Worm (Caenorhabditis elegans): Measurements from ENCODE around the gene R04D3.2.
A peak's percentile ranks its signal among the peaks of the same experiment; 100 is the strongest.

The R04D3.2 gene

ce11 chrX:13328868-13329267 is 42.4 kb upstream of the R04D3.2 start (continued):
- TF ChIP-seq ztf-11 (tag; optimal IDR thresholded peaks at IDR 0.05) = no peak
- TF ChIP-seq mdl-1 (tag; optimal IDR thresholded peaks at IDR 0.05) = peak; percentile 20 to 76
- no peak for TF ChIP-seq elt-3 (tag; optimal IDR thresholded peaks at IDR 0.05)
- TF ChIP-seq unc-62 (GFP tag; optimal IDR thresholded peaks at IDR 0.05) = no peak
- no peak for TF ChIP-seq ama-1 (optimal IDR thresholded peaks at IDR 0.05)
- TF ChIP-seq ztf-1 (GFP tag; conservative IDR thresholded peaks at IDR 0.05) = no peak
- TF ChIP-seq sma-9 (GFP tag; optimal IDR thresholded peaks at IDR 0.05) = peak; percentile 89
- no peak for TF ChIP-seq sma-9 (tag; optimal IDR thresholded peaks at IDR 0.05)
- TF ChIP-seq nhr-12 (tag; optimal IDR thresholded peaks at IDR 0.05) = no peak
- no peak for TF ChIP-seq mbf-1 (tag; optimal IDR thresholded peaks at IDR 0.05)
- no peak for TF ChIP-seq peb-1 (tag; optimal IDR thresholded peaks at IDR 0.05)
- peak; percentile 94 for TF ChIP-seq nhr-129 (tag; optimal IDR thresholded peaks at IDR 0.05)
- TF ChIP-seq elt-1 (tag; optimal IDR thresholded peaks at IDR 0.05) = no peak
- TF ChIP-seq ceh-16 (tag; optimal IDR thresholded peaks at IDR 0.05) = no peak
- peak; percentile 80 for TF ChIP-seq sem-4 (tag; optimal IDR thresholded peaks at IDR 0.05)
- peak; percentile 83 for TF ChIP-seq nhr-25 (tag; optimal IDR thresholded peaks at IDR 0.05)

ce11 chrX:13328034-13328433 is 41.6 kb upstream of the R04D3.2 start, which contains the start of gene sir-2.2:
TSS of gene sir-2.2 (plus strand) at chrX:13328067.
- TF ChIP-seq fos-1 (tag; optimal IDR thresholded peaks at IDR 0.05) (peak; percentile 84), lin-13 (GFP tag; optimal IDR thresholded peaks at IDR 0.05) (no peak), sma-9 (GFP tag; optimal IDR thresholded peaks at IDR 0.05) (peak; percentile 74), sma-9 (tag; optimal IDR thresholded peaks at IDR 0.05) (no peak), crh-2 (tag; optimal IDR thresholded peaks at IDR 0.05) (peak; percentile 23), unc-62 (GFP tag; optimal IDR thresholded peaks at IDR 0.05) (no peak), sma-3 (GFP tag; optimal IDR thresholded peaks at IDR 0.05) (peak; percentile 4), nhr-25 (tag; optimal IDR thresholded peaks at IDR 0.05) (peak; percentile 39), F13H6.1 (tag; optimal IDR thresholded peaks at IDR 0.05) (peak; percentile 19), nhr-21 (tag; optimal IDR thresholded peaks at IDR 0.05) (peak; percentile 43)

ce11 chrX:13325039-13325438 is 38.6 kb upstream of the R04D3.2 start:
- TF ChIP-seq nhr-10 (tag; optimal IDR thresholded peaks at IDR 0.05) (no peak), lin-39 (tag; optimal IDR thresholded peaks at IDR 0.05) (no peak), alr-1 (tag; optimal IDR thresholded peaks at IDR 0.05) (no peak), egl-27 (tag; optimal IDR thresholded peaks at IDR 0.05) (no peak), unc-55 (GFP tag; optimal IDR thresholded peaks at IDR 0.05) (no peak), sma-3 (GFP tag; optimal IDR thresholded peaks at IDR 0.05) (peak; percentile 67), nhr-21 (tag; optimal IDR thresholded peaks at IDR 0.05) (peak; percentile 70), mab-5 (tag; optimal IDR thresholded peaks at IDR 0.05) (peak; percentile 28), sma-9 (GFP tag; optimal IDR thresholded peaks at IDR 0.05) (peak; percentile 42), sma-9 (tag; optimal IDR thresholded peaks at IDR 0.05) (no peak), nhr-25 (tag; optimal IDR thresholded peaks at IDR 0.05) (peak; percentile 81), mbf-1 (tag; optimal IDR thresholded peaks at IDR 0.05) (no peak), R02D3.7 (tag; optimal IDR thresholded peaks at IDR 0.05) (no peak), fos-1 (tag; optimal IDR thresholded peaks at IDR 0.05) (peak; percentile 58), ceh-82 (tag; optimal IDR thresholded peaks at IDR 0.05) (no peak), ztf-11 (tag; optimal IDR thresholded peaks at IDR 0.05) (no peak), aly-2 (tag; optimal IDR thresholded peaks at IDR 0.05) (no peak), skn-1 (tag; optimal IDR thresholded peaks at IDR 0.05) (no peak), nhr-12 (tag; optimal IDR thresholded peaks at IDR 0.05) (no peak), nhr-11 (tag; optimal IDR thresholded peaks at IDR 0.05) (no peak), peb-1 (tag; optimal IDR thresholded peaks at IDR 0.05) (no peak), lsy-2 (tag; optimal IDR thresholded peaks at IDR 0.05) (peak in 1 of 2 experiments; percentile 14), crh-2 (tag; optimal IDR thresholded peaks at IDR 0.05) (no peak), blmp-1 (tag; optimal IDR thresholded peaks at IDR 0.05; ENCODE audit: insufficient read depth) (peak; percentile 67), nhr-237 (tag; optimal IDR thresholded peaks at IDR 0.05) (no peak), lin-11 (tag; optimal IDR thresholded peaks at IDR 0.05) (no peak), nhr-23 (tag; optimal IDR thresholded peaks at IDR 0.05) (no peak)

- TF ChIP-seq sma-9 (GFP tag; optimal IDR thresholded peaks at IDR 0.05) (peak; percentile 22), sma-9 (tag; optimal IDR thresholded peaks at IDR 0.05) (no peak), nhr-11 (tag; optimal IDR thresholded peaks at IDR 0.05) (no peak), sma-3 (GFP tag; optimal IDR thresholded peaks at IDR 0.05) (peak; percentile 11), lin-13 (GFP tag; optimal IDR thresholded peaks at IDR 0.05) (no peak), nhr-21 (tag; optimal IDR thresholded peaks at IDR 0.05) (peak; percentile 3), F13H6.1 (tag; optimal IDR thresholded peaks at IDR 0.05) (peak; percentile 12)
Observed at ce11 chrX:13324326-13324725, 37.9 kb upstream of the R04D3.2 start.
